Worm (Caenorhabditis elegans): ENCODE data around the gene F35B12.10.
A peak's percentile ranks its signal among the peaks of the same experiment; 100 is the strongest.

The F35B12.10 gene

DNA sequence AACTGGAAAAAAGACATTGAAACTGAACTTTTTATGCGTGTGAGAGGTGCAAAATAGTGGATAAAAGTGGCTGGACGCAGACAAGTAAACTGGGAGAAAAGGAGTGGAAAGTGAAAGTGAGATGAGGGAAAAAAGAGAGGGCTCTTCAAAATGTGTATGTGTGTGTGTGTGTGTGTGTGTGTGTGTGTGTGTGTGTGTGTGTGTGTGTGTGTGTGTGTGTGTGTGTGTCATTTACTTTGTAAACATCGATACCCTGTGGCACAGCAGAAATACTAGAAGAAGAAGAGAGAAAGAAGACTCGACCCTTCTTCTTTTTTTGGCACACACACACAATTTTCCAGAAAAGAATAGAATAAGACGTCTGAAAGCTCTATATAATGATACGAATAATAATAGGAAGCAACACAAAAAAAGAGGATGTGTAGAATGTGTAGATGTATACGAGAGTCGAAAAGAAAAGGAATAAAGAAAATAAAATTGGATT is 9.6 kb upstream of the F35B12.10 start (continued):
- no peak for TF ChIP-seq zip-11 (GFP tag; IDR thresholded peaks at IDR 0.05)
- TF ChIP-seq ceh-20 (GFP tag; IDR thresholded peaks at IDR 0.05), result peak; percentile 76
- TF ChIP-seq rbr-2 (tag; optimal IDR thresholded peaks at IDR 0.05), result peak; percentile 50
- TF ChIP-seq ctbp-1 (GFP tag; IDR thresholded peaks at IDR 0.05), result peak; percentile 63; the same call in 1 of the 2 replicates
- TF ChIP-seq aha-1 (tag), result peak; percentile 95
- no peak for TF ChIP-seq nhr-10 (tag; optimal IDR thresholded peaks at IDR 0.05)
- TF ChIP-seq pqm-1 (tag; optimal IDR thresholded peaks at IDR 0.05), result no peak
- no peak for TF ChIP-seq T20F7.1 (GFP tag; optimal IDR thresholded peaks at IDR 0.05)
- TF ChIP-seq egl-43 (GFP tag; IDR thresholded peaks at IDR 0.05), result peak; percentile 69; the same call in 1 of the 2 replicates
- no peak for TF ChIP-seq F37D6.2 (tag; optimal IDR thresholded peaks at IDR 0.05)
- TF ChIP-seq lir-3 (tag; optimal IDR thresholded peaks at IDR 0.05), result no peak
- TF ChIP-seq hlh-30 (tag; optimal IDR thresholded peaks at IDR 0.05; ENCODE audit: insufficient read depth), result peak; percentile 74
- TF ChIP-seq aly-2 (tag; optimal IDR thresholded peaks at IDR 0.05), result no peak
- no peak for TF ChIP-seq R02D3.7 (tag; optimal IDR thresholded peaks at IDR 0.05)
- TF ChIP-seq madf-9 (GFP tag; conservative IDR thresholded peaks at IDR 0.05), result no peak
- TF ChIP-seq lin-38 (GFP tag; IDR thresholded peaks at IDR 0.05), result no peak; the same call in 1 of the 2 replicates
- TF ChIP-seq fos-1 (tag; optimal IDR thresholded peaks at IDR 0.05), result no peak
- TF ChIP-seq dve-1 (tag; optimal IDR thresholded peaks at IDR 0.05; ENCODE audit: insufficient read depth), result peak; percentile 62
- TF ChIP-seq jun-1 (tag; optimal IDR thresholded peaks at IDR 0.05), result no peak
- peak; percentile 35 for TF ChIP-seq nhr-28 (tag; optimal IDR thresholded peaks at IDR 0.05)
- TF ChIP-seq zip-2 (tag; optimal IDR thresholded peaks at IDR 0.05), result no peak
- no peak for TF ChIP-seq daf-8 (GFP tag; IDR thresholded peaks at IDR 0.05)
- TF ChIP-seq pha-4 (GFP tag; IDR thresholded peaks at IDR 0.05), result no peak
- peak; percentile 73 for TF ChIP-seq pha-4 (tag; optimal IDR thresholded peaks at IDR 0.05)

DNA sequence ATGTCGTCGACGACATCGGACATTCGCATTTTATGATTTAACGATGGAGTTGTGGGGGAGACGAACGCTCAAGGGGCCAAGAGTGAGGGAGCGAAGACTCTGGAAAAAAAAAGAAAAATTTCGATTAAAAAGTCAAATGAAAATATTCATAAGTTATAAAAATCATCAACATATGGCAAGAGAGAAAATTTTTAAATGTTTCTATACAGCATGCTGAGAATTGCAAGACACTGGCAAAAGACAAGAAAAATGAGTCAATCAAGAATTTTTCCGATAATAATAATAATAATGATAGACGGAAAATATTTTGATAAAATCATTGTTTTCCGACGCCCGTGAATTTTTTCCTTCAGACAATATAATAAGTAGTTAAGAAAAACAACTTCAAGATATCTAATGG is 8.1 kb upstream of the F35B12.10 start, which contains the start of gene sipa-1:
TSS of gene sipa-1 (minus strand) at position 101 of the 400 bp plus-strand sequence.
- no peak for TF ChIP-seq dmd-8 (GFP tag; IDR thresholded peaks at IDR 0.05)

DNA sequence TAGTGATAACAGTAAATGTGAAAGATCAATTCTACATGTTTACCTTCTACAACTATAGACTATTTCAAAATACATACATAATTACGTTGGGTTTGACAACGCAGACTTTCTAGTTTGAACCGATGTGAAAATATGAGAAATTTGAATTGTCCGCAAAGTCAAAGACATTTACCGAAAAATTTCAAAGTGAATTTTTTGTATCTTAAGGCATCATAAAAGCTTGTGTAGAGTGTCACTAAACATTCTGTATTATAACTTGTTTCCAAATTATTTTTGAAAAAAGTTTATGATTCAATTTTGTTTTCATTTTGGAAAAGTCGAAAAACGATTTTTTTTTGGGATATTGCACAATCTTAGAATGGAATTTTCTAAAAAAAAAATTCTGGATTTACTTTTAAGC is 6.5 kb upstream of the F35B12.10 start:
- no peak for TF ChIP-seq unc-62 (GFP tag; optimal IDR thresholded peaks at IDR 0.05 in 1 of 2)
- no peak for TF ChIP-seq unc-62 (tag; optimal IDR thresholded peaks at IDR 0.05)
- TF ChIP-seq aha-1 (tag), result peak; percentile 97

DNA sequence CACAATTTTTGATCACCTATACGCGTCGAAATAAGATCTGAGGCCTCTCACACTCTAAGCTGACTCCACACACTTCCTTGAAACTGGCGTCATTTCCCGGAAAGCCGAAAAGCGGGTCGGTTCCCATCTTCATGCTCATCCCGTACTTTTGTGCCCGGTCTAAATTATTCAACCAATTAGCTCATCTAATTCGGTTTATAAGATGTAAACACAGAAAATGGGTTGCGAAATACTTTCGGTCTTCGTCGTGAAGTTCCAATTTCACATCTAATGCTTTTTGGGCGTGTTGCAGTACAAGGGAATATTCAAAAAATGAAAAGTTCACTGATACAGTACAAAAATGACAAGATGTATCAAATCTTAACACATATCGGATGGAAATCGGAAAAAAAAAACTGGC is 2.1 kb upstream of the F35B12.10 start:
- TF ChIP-seq unc-62 (GFP tag; optimal IDR thresholded peaks at IDR 0.05 in 1 of 2) (peak in 1 of 2 experiments; percentile 64), unc-62 (tag; optimal IDR thresholded peaks at IDR 0.05) (no peak), dve-1 (tag; optimal IDR thresholded peaks at IDR 0.05; ENCODE audit: insufficient read depth) (no peak)

DNA sequence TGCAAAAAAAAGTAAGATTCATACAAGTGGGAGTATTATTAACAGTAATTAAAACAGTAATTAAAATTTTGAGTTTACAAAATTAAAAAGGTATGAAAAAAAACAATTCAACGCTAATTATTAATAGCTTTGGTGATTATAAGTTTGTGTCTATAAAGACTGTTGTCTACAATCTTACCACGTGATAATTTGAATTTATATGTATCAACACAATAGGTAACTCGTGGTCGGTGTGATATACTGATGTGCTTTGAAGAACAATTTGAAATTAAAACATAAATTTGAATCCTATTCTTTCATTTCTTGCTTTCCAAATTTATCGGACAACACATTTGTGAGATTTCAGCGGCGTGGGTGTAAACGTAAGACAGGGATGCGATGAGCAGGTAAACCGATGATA is 1.2 kb downstream of the F35B12.10 start:
- TF ChIP-seq ceh-44 (GFP tag; IDR thresholded peaks at IDR 0.05) (no peak), nhr-42 (GFP tag; IDR thresholded peaks at IDR 0.05) (no peak), nhr-41 (GFP tag; IDR thresholded peaks at IDR 0.05) (no peak), php-3 (GFP tag; IDR thresholded peaks at IDR 0.05) (0 out of 2 replicates have a peak, but pooled peaks have one; percentile 18), mxl-3 (GFP tag; optimal IDR thresholded peaks at IDR 0.05) (no peak), aha-1 (tag) (peak; percentile 41), lsy-2 (tag; optimal IDR thresholded peaks at IDR 0.05) (no peak), ceh-28 (tag; optimal IDR thresholded peaks at IDR 0.05) (no peak), ceh-62 (tag; optimal IDR thresholded peaks at IDR 0.05) (no peak), ceh-20 (GFP tag; IDR thresholded peaks at IDR 0.05) (no peak), zip-11 (GFP tag; IDR thresholded peaks at IDR 0.05) (no peak), T26A8.4 (GFP tag; IDR thresholded peaks at IDR 0.05) (no peak), nhr-111 (GFP tag; optimal IDR thresholded peaks at IDR 0.05) (no peak), daf-16 (GFP tag; optimal IDR thresholded peaks at IDR 0.05) (no peak), daf-16 (tag; optimal IDR thresholded peaks at IDR 0.05) (peak; percentile 73), attf-4 (tag; optimal IDR thresholded peaks at IDR 0.05) (no peak), Y75B8A.6 (GFP tag; IDR thresholded peaks at IDR 0.05) (no peak), nhr-28 (tag; optimal IDR thresholded peaks at IDR 0.05) (peak; percentile 6), nhr-48 (tag; optimal IDR thresholded peaks at IDR 0.05) (no peak), spr-3 (GFP tag; optimal IDR thresholded peaks at IDR 0.05) (no peak), hif-1 (tag; optimal IDR thresholded peaks at IDR 0.05) (no peak), mdl-1 (tag; optimal IDR thresholded peaks at IDR 0.05) (no peak), daf-12 (tag; optimal IDR thresholded peaks at IDR 0.05) (no peak)

All from whole organism, L4 larva.